Worm (Caenorhabditis elegans): Measurements from ENCODE around the gene mpst-7.

The mpst-7 gene

DNA sequence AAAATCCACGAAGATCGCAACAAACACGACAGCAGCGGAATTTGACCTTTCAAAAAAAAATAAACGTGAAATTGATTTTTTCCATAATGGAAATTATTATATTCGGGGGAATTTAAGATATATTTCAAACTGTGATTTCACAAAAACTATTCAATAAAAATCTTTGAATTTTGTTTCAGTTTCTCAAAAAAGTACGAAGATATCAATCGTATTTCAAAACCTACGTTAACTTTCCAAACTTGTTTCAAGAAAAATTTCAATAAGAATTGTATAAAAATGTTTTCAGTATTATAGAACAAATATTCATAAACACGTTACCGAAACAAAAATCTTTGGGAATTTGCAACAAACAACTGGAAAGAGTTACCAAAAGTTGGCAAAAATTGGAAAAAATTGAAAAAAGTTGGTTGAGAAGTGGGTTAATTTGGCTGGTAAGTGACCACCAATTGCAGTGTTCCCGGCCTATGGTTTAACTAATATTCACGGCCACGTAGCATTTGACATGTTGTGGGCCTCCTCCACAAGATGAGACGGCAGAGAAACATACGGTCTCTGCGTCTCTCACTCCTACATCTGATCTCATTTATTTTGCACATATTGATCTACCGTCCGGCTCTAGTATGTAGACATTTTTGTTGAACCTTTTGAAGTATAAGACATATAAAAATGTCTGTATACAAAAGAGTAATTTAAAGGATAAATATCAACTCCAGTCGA is 10.0 kb downstream of the mpst-7 start, which contains the start of the genes T16G1.9 and T16G1.18 (continued):
- TF ChIP-seq lin-38 (GFP tag; IDR thresholded peaks at IDR 0.05) (no peak; the same call in 1 of the 2 replicates), zip-11 (GFP tag; IDR thresholded peaks at IDR 0.05) (no peak), lin-29 (GFP tag; IDR thresholded peaks at IDR 0.05) (no peak), mdt-29 (GFP tag; IDR thresholded peaks at IDR 0.05) (no peak), rbr-2 (tag; optimal IDR thresholded peaks at IDR 0.05) (peak; percentile 47), T20F7.1 (GFP tag; optimal IDR thresholded peaks at IDR 0.05) (peak; percentile 85), F26F4.8 (GFP tag; conservative IDR thresholded peaks at IDR 0.05) (no peak), mes-2 (tag; optimal IDR thresholded peaks at IDR 0.05; ENCODE audit: poor library complexity, severe bottlenecking) (peak; percentile 80), nhr-237 (tag; optimal IDR thresholded peaks at IDR 0.05) (no peak), zag-1 (tag; optimal IDR thresholded peaks at IDR 0.05) (no peak), tra-1 (GFP tag; IDR thresholded peaks at IDR 0.05) (no peak), unc-62 (GFP tag; optimal IDR thresholded peaks at IDR 0.05 in 1 of 2) (peak in 1 of 2 experiments; percentile 94), unc-62 (tag; optimal IDR thresholded peaks at IDR 0.05) (no peak), tag-97 (GFP tag; IDR thresholded peaks at IDR 0.05) (no peak), lin-1 (GFP tag; IDR thresholded peaks at IDR 0.05) (no peak), vab-7 (GFP tag; IDR thresholded peaks at IDR 0.05) (0 out of 2 replicates have a peak, but pooled peaks have one; percentile 20), daf-19 (GFP tag; conservative IDR thresholded peaks at IDR 0.05) (no peak), hlh-11 (tag; optimal IDR thresholded peaks at IDR 0.05) (peak; percentile 72), fkh-10 (GFP tag; optimal IDR thresholded peaks at IDR 0.05) (no peak), ctbp-1 (GFP tag; IDR thresholded peaks at IDR 0.05) (no peak), nhr-76 (tag; optimal IDR thresholded peaks at IDR 0.05) (no peak), ztf-11 (tag; optimal IDR thresholded peaks at IDR 0.05) (no peak), daf-16 (GFP tag; optimal IDR thresholded peaks at IDR 0.05) (no peak), daf-16 (tag; optimal IDR thresholded peaks at IDR 0.05) (peak; percentile 71), spr-1 (tag; optimal IDR thresholded peaks at IDR 0.05) (no peak), dpl-1 (GFP tag; optimal IDR thresholded peaks at IDR 0.05) (peak; percentile 43), snpc-4 (tag; optimal IDR thresholded peaks at IDR 0.05) (no peak), zfp-3 (GFP tag; conservative IDR thresholded peaks at IDR 0.05) (no peak), gei-8 (GFP tag; optimal IDR thresholded peaks at IDR 0.05) (no peak), F10B5.3 (tag; optimal IDR thresholded peaks at IDR 0.05) (no peak)

DNA sequence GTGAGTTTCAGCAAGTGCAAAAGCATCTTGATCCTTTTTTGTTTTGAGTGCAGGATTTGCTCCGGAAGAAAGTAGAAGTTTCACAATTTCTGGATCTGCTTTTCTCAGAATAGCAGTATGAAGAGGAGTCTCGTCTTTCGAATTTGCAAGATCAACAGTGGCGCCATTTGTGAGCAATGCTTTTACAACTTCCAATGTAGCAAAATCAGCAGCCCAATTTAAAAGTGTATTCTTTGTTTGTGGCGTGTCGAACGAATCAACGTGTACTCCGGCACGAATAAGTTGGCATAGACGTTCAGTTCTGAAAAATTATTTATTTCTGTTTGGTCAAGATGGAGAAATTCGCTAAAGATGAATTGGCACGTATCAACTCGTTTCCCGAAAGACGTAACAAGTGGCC is 11.3 kb downstream of the mpst-7 start, which contains the start of gene T16G1.13:
Gene T16G1.13, plus strand, starts transcription at position 301 of the 400 bp plus-strand sequence.
- TF ChIP-seq madf-9 (GFP tag; conservative IDR thresholded peaks at IDR 0.05) (no peak), unc-62 (GFP tag; optimal IDR thresholded peaks at IDR 0.05 in 1 of 2) (peak in 1 of 2 experiments; percentile 29), unc-62 (tag; optimal IDR thresholded peaks at IDR 0.05) (no peak)

DNA sequence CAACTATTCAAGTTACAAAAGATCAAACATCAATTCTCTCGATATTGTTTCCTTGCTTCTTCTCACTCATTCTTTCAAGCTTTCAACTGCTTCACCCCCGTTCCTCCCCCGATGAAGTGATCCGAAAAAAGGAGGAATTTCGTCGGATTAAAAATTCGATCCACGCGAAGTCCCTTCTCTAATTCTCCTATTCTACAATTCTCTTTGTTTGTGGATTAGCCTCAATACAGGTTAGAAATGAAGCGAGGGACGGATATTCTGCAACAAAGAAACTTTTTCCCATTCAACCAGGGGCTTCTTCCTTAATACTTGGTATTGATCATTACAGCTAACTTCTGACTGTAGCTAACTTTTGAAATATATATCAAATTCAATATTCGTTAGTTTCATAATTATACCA is 16.2 kb downstream of the mpst-7 start, which contains the start of gene grl-2:
Gene grl-2, plus strand, starts transcription at position 301 of the 400 bp plus-strand sequence.
- TF ChIP-seq madf-5 (GFP tag; IDR thresholded peaks at IDR 0.05) (no peak), nhr-28 (tag; optimal IDR thresholded peaks at IDR 0.05) (no peak), lim-7 (GFP tag; IDR thresholded peaks at IDR 0.05) (no peak), madf-9 (GFP tag; conservative IDR thresholded peaks at IDR 0.05) (no peak), Y105C5A.15 (GFP tag; IDR thresholded peaks at IDR 0.05) (no peak), nhr-48 (tag; optimal IDR thresholded peaks at IDR 0.05) (no peak), fos-1 (tag; optimal IDR thresholded peaks at IDR 0.05) (no peak), tra-1 (GFP tag; IDR thresholded peaks at IDR 0.05) (no peak), unc-130 (GFP tag; optimal IDR thresholded peaks at IDR 0.05) (no peak), ZK337.2 (GFP tag; IDR thresholded peaks at IDR 0.05) (no peak), hlh-11 (tag; optimal IDR thresholded peaks at IDR 0.05) (no peak), attf-4 (tag; optimal IDR thresholded peaks at IDR 0.05) (no peak), Y48G9A.11 (GFP tag; IDR thresholded peaks at IDR 0.05) (no peak), nhr-42 (GFP tag; IDR thresholded peaks at IDR 0.05) (no peak), tag-97 (GFP tag; IDR thresholded peaks at IDR 0.05) (no peak), mdl-1 (tag; optimal IDR thresholded peaks at IDR 0.05) (no peak), ceh-20 (GFP tag; IDR thresholded peaks at IDR 0.05) (no peak), dmd-6 (GFP tag; IDR thresholded peaks at IDR 0.05) (no peak), zfp-2 (tag; optimal IDR thresholded peaks at IDR 0.05) (no peak)

All from whole organism, L4 larva.